Worm (Caenorhabditis elegans): Measurements from ENCODE around the gene Y45F10D.15.

Gene Y45F10D.15

DNA sequence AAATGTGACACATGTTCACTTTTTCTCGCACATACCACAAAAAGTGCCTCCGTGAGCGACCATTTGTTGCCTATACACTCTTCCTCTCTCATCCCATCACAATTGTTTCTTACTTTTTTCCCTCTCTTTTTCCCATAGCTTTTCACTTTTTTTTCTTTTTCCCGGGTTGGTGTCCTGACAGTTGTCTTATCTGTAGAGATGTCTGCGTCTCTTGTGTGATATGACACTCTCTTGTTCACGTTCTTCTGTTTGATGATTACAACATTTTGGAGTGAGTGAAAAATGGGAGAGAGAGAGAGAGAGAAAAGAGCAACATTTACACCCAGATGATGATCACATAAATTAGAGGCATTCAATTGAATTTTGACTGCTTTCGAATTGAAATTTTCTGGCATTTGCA, 5.6 kb upstream of the Y45F10D.15 start (continued):
- no peak for TF ChIP-seq Y48G9A.11 (GFP tag; IDR thresholded peaks at IDR 0.05)
- TF ChIP-seq nhr-111 (GFP tag; optimal IDR thresholded peaks at IDR 0.05) = no peak
- TF ChIP-seq nhr-25 (tag; optimal IDR thresholded peaks at IDR 0.05; ENCODE audit: borderline replicate concordance, insufficient read depth) = no peak
- TF ChIP-seq ceh-20 (GFP tag; IDR thresholded peaks at IDR 0.05) = no peak
- TF ChIP-seq sdz-12 (GFP tag; optimal IDR thresholded peaks at IDR 0.05) = no peak
- TF ChIP-seq F49E8.2 (tag; optimal IDR thresholded peaks at IDR 0.05; ENCODE audit: borderline replicate concordance) = no peak
- peak; percentile 51 for TF ChIP-seq nhr-11 (tag; optimal IDR thresholded peaks at IDR 0.05)
- TF ChIP-seq mes-2 (tag; optimal IDR thresholded peaks at IDR 0.05; ENCODE audit: poor library complexity, severe bottlenecking) = no peak
- no peak for TF ChIP-seq F37D6.2 (tag; optimal IDR thresholded peaks at IDR 0.05)
- no peak for TF ChIP-seq hmg-1.1 (GFP tag; IDR thresholded peaks at IDR 0.05)
- TF ChIP-seq mep-1 (tag; optimal IDR thresholded peaks at IDR 0.05) = peak; percentile 64
- peak; percentile 74 for TF ChIP-seq hlh-30 (tag; optimal IDR thresholded peaks at IDR 0.05; ENCODE audit: insufficient read depth)
- TF ChIP-seq mdl-1 (tag; optimal IDR thresholded peaks at IDR 0.05) = peak in 1 of 2 experiments; percentile 38

DNA sequence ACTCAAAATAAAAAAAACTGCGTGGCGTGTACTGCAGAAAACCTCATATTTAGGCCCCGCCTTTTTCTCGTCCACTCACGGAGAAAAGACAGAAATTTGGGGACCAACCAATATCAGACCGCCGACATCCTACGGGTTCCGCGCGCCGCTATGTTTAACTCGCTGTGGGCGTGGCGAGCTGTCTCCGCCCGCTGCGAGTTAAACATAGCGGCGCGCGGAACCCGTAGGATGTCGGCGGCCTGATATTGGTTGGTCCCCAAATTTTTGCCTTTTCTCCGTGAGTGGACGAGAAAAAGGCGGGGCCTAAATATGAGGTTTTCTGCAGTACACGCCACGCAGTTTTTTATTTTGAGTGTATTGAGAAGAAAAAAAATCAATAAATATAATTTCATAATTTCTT, 6.3 kb downstream of the Y45F10D.15 start:
- TF ChIP-seq snpc-1.2 (GFP tag; IDR thresholded peaks at IDR 0.05) (peak; percentile 93), F49E8.2 (tag; optimal IDR thresholded peaks at IDR 0.05; ENCODE audit: borderline replicate concordance) (peak; percentile 13), lin-38 (GFP tag; IDR thresholded peaks at IDR 0.05) (0 out of 2 replicates have a peak, but pooled peaks have one; percentile 20)

DNA sequence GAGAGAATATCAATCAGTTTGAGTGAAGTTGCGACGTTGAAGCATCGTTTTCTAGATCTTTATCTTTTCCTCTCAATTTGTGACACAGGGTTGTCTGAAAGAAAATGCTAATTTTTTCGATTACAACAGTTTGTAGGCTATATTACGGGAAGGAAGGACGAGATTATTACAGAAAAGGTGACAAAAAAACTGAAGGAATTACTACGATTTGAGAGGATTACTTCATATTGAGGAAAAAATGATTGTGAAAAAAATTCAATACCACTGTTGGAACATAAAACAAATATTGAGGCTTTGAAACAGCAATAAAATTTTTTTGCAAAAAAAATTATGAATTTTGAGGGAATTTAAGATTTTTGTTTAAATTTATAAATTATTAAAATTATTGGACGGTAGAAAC, 13.0 kb downstream of the Y45F10D.15 start, which contains the start of gene Y45F10D.14:
Gene Y45F10D.14 (minus strand): TSS at position 101 of the 400 bp plus-strand sequence.
- TF ChIP-seq nhr-6 (tag; optimal IDR thresholded peaks at IDR 0.05) = no peak
- peak; percentile 74 for TF ChIP-seq aha-1 (tag)
- TF ChIP-seq unc-62 (GFP tag; optimal IDR thresholded peaks at IDR 0.05 in 1 of 2) = peak in 1 of 2 experiments; percentile 7
- TF ChIP-seq unc-62 (tag; optimal IDR thresholded peaks at IDR 0.05) = no peak

DNA sequence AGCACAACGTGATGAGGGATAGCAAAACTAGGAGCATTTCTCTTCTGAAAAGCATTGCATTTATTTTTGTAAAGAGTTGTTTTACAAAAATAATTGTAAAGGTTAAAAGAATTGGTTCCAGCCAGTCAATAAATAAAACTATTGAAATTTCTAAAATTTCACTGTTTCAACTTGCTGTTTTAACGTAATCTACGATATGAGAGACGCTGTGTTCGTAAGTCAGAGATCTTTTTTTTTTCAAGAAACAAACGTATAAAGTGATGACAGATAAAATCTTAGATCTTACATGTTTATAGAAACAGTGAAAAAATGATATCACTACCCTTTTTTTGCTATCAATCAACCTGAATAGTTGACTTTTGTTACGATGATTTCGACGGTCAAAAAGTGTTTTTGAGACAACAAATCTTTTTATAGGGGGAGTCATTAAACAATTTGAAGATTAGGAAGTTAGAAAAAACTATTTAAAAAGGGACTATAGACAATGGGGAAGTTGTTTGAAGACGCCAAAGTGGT, 22.8 kb downstream of the Y45F10D.15 start, which contains the start of gene Y45F10D.6:
Gene Y45F10D.6 (minus strand): TSS at position 51 of the 516 bp plus-strand sequence.
- no peak for TF ChIP-seq lin-29 (GFP tag; IDR thresholded peaks at IDR 0.05)
- TF ChIP-seq mdt-29 (GFP tag; IDR thresholded peaks at IDR 0.05) = no peak
- no peak for TF ChIP-seq vab-7 (GFP tag; IDR thresholded peaks at IDR 0.05)
- no peak for TF ChIP-seq F37D6.2 (tag; optimal IDR thresholded peaks at IDR 0.05)
- no peak for TF ChIP-seq attf-4 (tag; optimal IDR thresholded peaks at IDR 0.05)
- no peak for TF ChIP-seq ceh-82 (tag; optimal IDR thresholded peaks at IDR 0.05)
- no peak for TF ChIP-seq F10B5.3 (tag; optimal IDR thresholded peaks at IDR 0.05)
- TF ChIP-seq nhr-11 (tag; optimal IDR thresholded peaks at IDR 0.05) = no peak
- no peak for TF ChIP-seq dpl-1 (GFP tag; optimal IDR thresholded peaks at IDR 0.05)
- no peak for TF ChIP-seq lsy-2 (tag; optimal IDR thresholded peaks at IDR 0.05)
- no peak for TF ChIP-seq dve-1 (tag; optimal IDR thresholded peaks at IDR 0.05; ENCODE audit: insufficient read depth)
- no peak for TF ChIP-seq nhr-76 (tag; optimal IDR thresholded peaks at IDR 0.05)
- no peak for TF ChIP-seq ZK546.5 (tag; optimal IDR thresholded peaks at IDR 0.05)
- TF ChIP-seq egl-27 (tag; optimal IDR thresholded peaks at IDR 0.05) = no peak

DNA sequence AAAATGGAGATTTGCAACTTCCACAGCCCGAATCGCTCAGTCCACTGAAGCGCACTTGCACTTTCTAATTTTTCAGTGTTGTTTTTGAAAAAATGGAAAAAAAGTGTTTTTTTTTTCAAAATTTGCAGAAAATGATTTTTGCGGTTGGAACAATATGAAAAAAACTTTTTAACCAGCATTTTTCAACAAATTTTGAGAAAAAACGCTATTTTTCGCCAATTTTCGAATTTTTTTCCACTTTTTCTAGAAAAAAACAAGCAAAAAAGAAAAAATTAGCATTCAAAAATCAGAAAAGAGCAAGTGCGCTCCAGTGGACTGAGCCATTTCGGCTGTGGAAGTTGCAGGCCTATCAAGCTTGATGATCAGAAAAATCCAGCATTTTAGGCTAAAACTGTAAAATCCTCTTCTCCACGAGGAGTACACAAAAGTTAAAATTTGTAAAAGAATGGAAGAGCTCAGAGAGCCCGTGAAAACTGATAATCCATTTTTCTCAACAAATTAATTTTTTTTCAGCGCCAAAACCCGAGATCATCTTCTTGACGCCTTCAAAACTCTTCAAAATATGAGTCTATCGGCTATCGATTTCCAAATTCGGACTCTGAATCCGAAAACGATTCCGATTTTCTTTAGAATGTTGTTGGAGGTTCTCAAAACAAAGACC, 25.4 kb downstream of the Y45F10D.15 start:
- TF ChIP-seq zfp-3 (GFP tag; conservative IDR thresholded peaks at IDR 0.05) = no peak
- TF ChIP-seq mxl-3 (GFP tag; optimal IDR thresholded peaks at IDR 0.05) = no peak
- 0 out of 2 replicates have a peak, but pooled peaks have one; percentile 13 for TF ChIP-seq snpc-1.2 (GFP tag; IDR thresholded peaks at IDR 0.05)
- TF ChIP-seq R02D3.7 (tag; optimal IDR thresholded peaks at IDR 0.05) = no peak
- TF ChIP-seq nhr-25 (tag; optimal IDR thresholded peaks at IDR 0.05; ENCODE audit: borderline replicate concordance, insufficient read depth) = no peak
- TF ChIP-seq ctbp-1 (GFP tag; IDR thresholded peaks at IDR 0.05) = 0 out of 2 replicates have a peak, but pooled peaks have one; percentile 13
- no peak for TF ChIP-seq F26F4.8 (GFP tag; conservative IDR thresholded peaks at IDR 0.05)
- TF ChIP-seq zfp-2 (tag; optimal IDR thresholded peaks at IDR 0.05) = no peak
- TF ChIP-seq aha-1 (tag) = peak; percentile 6
- no peak for TF ChIP-seq unc-39 (tag; optimal IDR thresholded peaks at IDR 0.05)
- no peak for TF ChIP-seq T26A8.4 (GFP tag; IDR thresholded peaks at IDR 0.05)
- TF ChIP-seq nhr-10 (tag; optimal IDR thresholded peaks at IDR 0.05) = no peak
- TF ChIP-seq pqm-1 (tag; optimal IDR thresholded peaks at IDR 0.05) = no peak
- TF ChIP-seq D1046.2 (GFP tag; IDR thresholded peaks at IDR 0.05) = no peak
- TF ChIP-seq lin-1 (GFP tag; IDR thresholded peaks at IDR 0.05) = no peak

Measured in whole organism, L4 larva.